Worm (Caenorhabditis elegans) whole organism, late embryonic: ENCODE measurements around the gene M03F8.7.

Experiments used
- C38D4.7 ChIP-seq: fragments of 200-800 bp; sonication (Bioruptor generic); optimal IDR thresholded peaks from 2 replicates; lab custom pipeline; 2018; ENCODE audit warnings: mild to moderate bottlenecking, missing genetic modification characterization, moderate library complexity, missing compliant biosample characterization
- K02D7.2 ChIP-seq: sonication (generic microtip); optimal IDR thresholded peaks from 2 replicates; lab custom pipeline; 2017; ENCODE audit warnings: mild to moderate bottlenecking, missing genetic modification characterization, missing compliant biosample characterization
- K09A11.1 ChIP-seq: sonication (generic microtip); optimal IDR thresholded peaks from 2 replicates; lab custom pipeline; 2017; ENCODE audit warnings: antibody characterized with exemption, mild to moderate bottlenecking, missing genetic modification characterization, missing compliant biosample characterization; ENCODE audit not compliant: insufficient read depth
- ahr-1 ChIP-seq: sonication (generic microtip); optimal IDR thresholded peaks from 2 replicates; lab custom pipeline; 2016; ENCODE audit warnings: missing genetic modification characterization, missing compliant biosample characterization
- ceh-14 ChIP-seq: sonication (generic microtip); optimal IDR thresholded peaks from 2 replicates; lab custom pipeline; 2016; ENCODE audit warnings: missing genotype, missing genetic modification characterization, missing compliant biosample characterization
- ceh-18 ChIP-seq: sonication (generic microtip); optimal IDR thresholded peaks from 2 replicates; lab custom pipeline; 2016; ENCODE audit warnings: missing genetic modification characterization, missing compliant biosample characterization
- ceh-19 ChIP-seq: fragments of 200-800 bp; sonication (Bioruptor generic); optimal IDR thresholded peaks from 2 replicates; lab custom pipeline; 2018; ENCODE audit warnings: mild to moderate bottlenecking, missing genetic modification characterization, missing compliant biosample characterization
- ceh-2 ChIP-seq: sonication (generic microtip); optimal IDR thresholded peaks from 2 replicates; lab custom pipeline; 2016; ENCODE audit warnings: missing genotype, missing genetic modification characterization, missing compliant biosample characterization
- ceh-22 ChIP-seq: sonication (generic microtip); optimal IDR thresholded peaks from 2 replicates; lab custom pipeline; 2017; ENCODE audit warnings: missing biosample characterization, missing genetic modification characterization
- ceh-30 ChIP-seq: fragments of 150-350 bp; optimal IDR thresholded peaks from 2 replicates; lab custom pipeline; 2014; ENCODE audit warnings: missing biosample characterization, missing genetic modification characterization
- ceh-31 ChIP-seq: sonication (generic microtip); optimal IDR thresholded peaks from 2 replicates; lab custom pipeline; 2016; ENCODE audit warnings: missing genetic modification characterization, missing compliant biosample characterization
- ceh-6 ChIP-seq: fragments of 200-800 bp; sonication (Bioruptor generic); optimal IDR thresholded peaks from 2 replicates; lab custom pipeline; 2018; ENCODE audit warnings: mild to moderate bottlenecking, missing genetic modification characterization, missing compliant biosample characterization
- ceh-9 ChIP-seq: sonication (generic microtip); optimal IDR thresholded peaks from 2 replicates; lab custom pipeline; 2016; ENCODE audit warnings: mild to moderate bottlenecking, missing genetic modification characterization, inconsistent platforms, missing compliant biosample characterization
- che-1 ChIP-seq: sonication (generic microtip); optimal IDR thresholded peaks from 2 replicates; lab custom pipeline; 2016; ENCODE audit warnings: mild to moderate bottlenecking, missing genetic modification characterization, missing compliant biosample characterization
- dmd-4 ChIP-seq: sonication (generic microtip); optimal IDR thresholded peaks from 2 replicates; lab custom pipeline; 2016; ENCODE audit warnings: borderline replicate concordance, missing genetic modification characterization, missing compliant biosample characterization
- elt-4 ChIP-seq: sonication (generic microtip); optimal IDR thresholded peaks from 2 replicates; lab custom pipeline; 2016; ENCODE audit warnings: missing genetic modification characterization, missing compliant biosample characterization
- fax-1 ChIP-seq: sonication (generic microtip); optimal IDR thresholded peaks from 2 replicates; lab custom pipeline; 2016; ENCODE audit warnings: missing genotype, missing genetic modification characterization, missing compliant biosample characterization
- gmeb-2 ChIP-seq: sonication (generic microtip); optimal IDR thresholded peaks from 2 replicates; lab custom pipeline; 2016; ENCODE audit warnings: missing genetic modification characterization, inconsistent platforms, missing compliant biosample characterization
- hlh-13 ChIP-seq: fragments of 200-800 bp; sonication (Bioruptor generic); optimal IDR thresholded peaks from 2 replicates; lab custom pipeline; 2018; ENCODE audit warnings: mild to moderate bottlenecking, missing genetic modification characterization, missing compliant biosample characterization
- hlh-15 ChIP-seq: sonication (generic microtip); optimal IDR thresholded peaks from 2 replicates; lab custom pipeline; 2016; ENCODE audit warnings: missing genetic modification characterization, missing compliant biosample characterization
- hlh-8 ChIP-seq: sonication (generic microtip); optimal IDR thresholded peaks from 2 replicates; lab custom pipeline; 2016; ENCODE audit warnings: missing genotype, missing genetic modification characterization, missing compliant biosample characterization
- lim-6 ChIP-seq: sonication (generic microtip); optimal IDR thresholded peaks from 2 replicates; lab custom pipeline; 2016; ENCODE audit warnings: missing genetic modification characterization, missing compliant biosample characterization
- lin-11 ChIP-seq: fragments of 200-800 bp; sonication (Bioruptor generic); optimal IDR thresholded peaks from 2 replicates; lab custom pipeline; 2018; ENCODE audit warnings: mild to moderate bottlenecking, missing genetic modification characterization, missing compliant biosample characterization
- nfya-1 ChIP-seq: sonication (generic microtip); optimal IDR thresholded peaks from 2 replicates; lab custom pipeline; 2017; ENCODE audit warnings: missing genetic modification characterization, mild to moderate bottlenecking, missing compliant biosample characterization, antibody characterized with exemption, moderate library complexity
- odd-2 ChIP-seq: sonication (generic microtip); optimal IDR thresholded peaks from 2 replicates; lab custom pipeline; 2017; ENCODE audit warnings: antibody characterized with exemption, mild to moderate bottlenecking, missing genetic modification characterization, missing compliant biosample characterization
- pag-3 ChIP-seq: sonication (generic microtip); optimal IDR thresholded peaks from 2 replicates; lab custom pipeline; 2016; ENCODE audit warnings: missing compliant biosample characterization, missing genetic modification characterization, borderline replicate concordance
- pax-1 ChIP-seq: fragments of 150-350 bp; optimal IDR thresholded peaks from 2 replicates; lab custom pipeline; 2014; ENCODE audit warnings: missing biosample characterization, missing genetic modification characterization
- pha-2 ChIP-seq: sonication (generic microtip); optimal IDR thresholded peaks from 2 replicates; lab custom pipeline; 2017; ENCODE audit warnings: mild to moderate bottlenecking, missing genetic modification characterization, missing compliant biosample characterization
- pqm-1 ChIP-seq: sonication (generic microtip); optimal IDR thresholded peaks from 2 replicates; lab custom pipeline; 2016; ENCODE audit warnings: missing genetic modification characterization, missing compliant biosample characterization
- ref-2 ChIP-seq: sonication (generic microtip); optimal IDR thresholded peaks from 2 replicates; lab custom pipeline; 2016; ENCODE audit warnings: missing genetic modification characterization, missing compliant biosample characterization
- rnt-1 ChIP-seq: sonication (generic microtip); optimal IDR thresholded peaks from 2 replicates; lab custom pipeline; 2016; ENCODE audit warnings: missing genetic modification characterization, missing compliant biosample characterization
- sox-2 ChIP-seq: fragments of 200-800 bp; sonication (Bioruptor generic); IDR thresholded peaks from 2 replicates; pipeline ENCODE4 v1.3.6; 2022; ENCODE audit warnings: missing genetic modification reagents, missing genetic modification characterization, missing compliant biosample characterization
- sox-4 ChIP-seq: sonication (generic microtip); optimal IDR thresholded peaks from 2 replicates; lab custom pipeline; 2017; ENCODE audit warnings: mild to moderate bottlenecking, missing genetic modification characterization, inconsistent platforms, missing compliant biosample characterization
- tbx-7 ChIP-seq: sonication (generic microtip); optimal IDR thresholded peaks from 2 replicates; lab custom pipeline; 2016; ENCODE audit warnings: missing genotype, missing genetic modification characterization, missing compliant biosample characterization
- unc-3 ChIP-seq, 2 experiments: fragments of 200-800 bp in 1 of 2; sonication (Bioruptor generic) in 1 of 2; sonication (generic microtip) in 1 of 2; conservative IDR thresholded peaks in 1 of 2; optimal IDR thresholded peaks in 1 of 2; 2 replicates each; pipeline versions ENCODE4 v1.3.6 to Lab custom; 2016 to 2022; ENCODE audit warnings: missing compliant biosample characterization in 2 of 2, missing genetic modification characterization in 2 of 2, missing genetic modification reagents in 1 of 2
- unc-42 ChIP-seq: sonication (generic microtip); optimal IDR thresholded peaks from 2 replicates; lab custom pipeline; 2016; ENCODE audit warnings: missing genotype, missing genetic modification characterization, missing compliant biosample characterization
- unc-55 ChIP-seq: sonication (generic microtip); optimal IDR thresholded peaks from 2 replicates; lab custom pipeline; 2017; ENCODE audit warnings: missing biosample characterization, missing genetic modification reagents, missing genetic modification characterization
- unc-86 ChIP-seq: sonication (generic microtip); optimal IDR thresholded peaks from 2 replicates; lab custom pipeline; 2016; ENCODE audit warnings: missing genetic modification characterization, missing compliant biosample characterization

M03F8.7 gene

ce11 chrV:5955627-5956026 lies 18.9 kb downstream of the M03F8.7 start:
- peak; percentile 74 for TF ChIP-seq unc-42
- no peak for TF ChIP-seq pag-3 (tag; lab: Kevin White, UChicago)

ce11 chrV:5961516-5961915 lies 24.8 kb downstream of the M03F8.7 start, which contains the start of gene mcp-1:
Gene mcp-1, plus strand, starts transcription at chrV:5961807.
- no peak for TF ChIP-seq tbx-7 (tag; lab: Kevin White, UChicago)
- TF ChIP-seq unc-42: peak; percentile 85
- TF ChIP-seq, all 69 proteins: peak for 1

- TF ChIP-seq sox-4 (no peak), ceh-9 (no peak), elt-4 (tag; lab: Kevin White, UChicago) (no peak), unc-42 (peak; percentile 59), lin-11 (tag; lab: Kevin White, UChicago) (no peak), hlh-8 (tag; lab: Kevin White, UChicago) (no peak), odd-2 (no peak)
These were observed 26.4 kb downstream of the M03F8.7 start for ce11 chrV:5963092-5963491.

- TF ChIP-seq nfya-1 (tag; lab: Kevin White, UChicago) (peak; percentile 20), ceh-19 (no peak), ceh-30 (no peak), hlh-15 (tag; lab: Kevin White, UChicago) (no peak), unc-42 (peak; percentile 14), che-1 (no peak), K09A11.1 (no peak)
These were observed 27.0 kb downstream of the M03F8.7 start, which contains the start of gene pcm-1 for ce11 chrV:5963696-5964095. Gene pcm-1, minus strand, starts transcription at chrV:5963882.

- TF ChIP-seq pax-1 (no peak), dmd-4 (tag; lab: Kevin White, UChicago) (no peak), hlh-13 (GFP tag; lab: Kevin White, UChicago) (no peak), tbx-7 (tag; lab: Kevin White, UChicago) (no peak), unc-42 (peak; percentile 32), lim-6 (no peak), ref-2 (no peak), unc-55 (GFP tag; lab: Kevin White, UChicago) (peak; percentile 43), ceh-18 (tag; lab: Kevin White, UChicago) (peak; percentile 8), ceh-31 (tag; lab: Kevin White, UChicago) (no peak)
These were observed 28.0 kb downstream of the M03F8.7 start for ce11 chrV:5964658-5965178.

ce11 chrV:5972582-5972981 lies 35.8 kb downstream of the M03F8.7 start:
- TF ChIP-seq fax-1 (no peak), unc-86 (no peak), C38D4.7 (GFP tag; lab: Kevin White, UChicago) (no peak), sox-2 (GFP tag; lab: Robert Waterston, UW) (no peak), pqm-1 (no peak), ceh-6 (GFP tag; lab: Kevin White, UChicago) (no peak), sox-4 (no peak), ceh-22 (no peak), ahr-1 (tag; lab: Kevin White, UChicago) (no peak), unc-3 (GFP tag; conservative IDR thresholded peaks at IDR 0.05; lab: Robert Waterston, UW) (no peak), unc-3 (tag; optimal IDR thresholded peaks at IDR 0.05; lab: Kevin White, UChicago) (no peak), hlh-8 (tag; lab: Kevin White, UChicago) (no peak), ceh-14 (tag; lab: Kevin White, UChicago) (no peak), gmeb-2 (tag; lab: Kevin White, UChicago) (no peak), pha-2 (no peak), K02D7.2 (tag; lab: Kevin White, UChicago) (no peak), ceh-2 (tag; lab: Kevin White, UChicago) (no peak), unc-42 (no peak), odd-2 (no peak), rnt-1 (no peak), pax-1 (no peak)
